Fruit fly (Drosophila melanogaster): ENCODE measurements around the gene Fie.

Gene Fie

DNA sequence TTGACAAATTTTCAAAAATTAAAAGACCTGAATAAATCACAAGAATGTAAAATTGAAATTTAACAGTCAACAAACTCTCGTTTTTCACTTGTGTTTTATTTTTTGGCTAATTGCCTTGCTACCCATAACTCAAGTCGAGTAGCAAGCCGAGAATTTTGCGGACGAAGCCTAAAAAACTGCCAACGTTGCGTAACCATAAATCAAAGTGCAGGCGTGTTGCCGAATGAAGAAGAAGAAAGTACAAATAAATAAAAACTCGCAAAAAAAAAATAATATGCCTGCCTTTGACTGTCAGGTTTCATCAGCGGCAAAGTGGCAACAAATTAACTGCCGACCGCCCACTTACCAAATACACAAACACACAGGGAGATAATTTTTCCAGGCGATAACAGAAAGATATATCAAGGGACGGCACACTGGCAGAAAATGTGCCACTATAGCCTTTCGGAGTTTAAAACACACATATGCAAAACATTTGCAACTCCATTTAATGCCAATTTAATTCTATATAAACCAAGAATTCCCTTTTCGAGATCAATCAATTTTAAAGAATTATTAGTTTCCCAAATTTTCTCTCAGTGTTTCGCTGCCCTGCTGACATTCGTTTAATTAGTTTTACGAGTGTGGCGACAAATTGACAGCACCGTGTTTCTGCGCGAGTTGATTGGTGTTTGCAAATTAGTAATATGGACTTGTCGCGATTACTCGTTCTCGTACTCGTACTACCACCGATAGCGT is 36.0 kb downstream of the Fie start (continued):
- TF ChIP-seq CG32264 (GFP tag; optimal IDR thresholded peaks at IDR 0.05) = peak; percentile 75
- no peak for TF ChIP-seq dl (GFP tag; optimal IDR thresholded peaks at IDR 0.05; ENCODE audit: insufficient read depth in 1 of 2, partially characterized antibody in 2 of 2)
- no peak for TF ChIP-seq N (GFP tag; optimal IDR thresholded peaks at IDR 0.05)
- peak; percentile 84 for TF ChIP-seq Jra (GFP tag; optimal IDR thresholded peaks at IDR 0.05)
- TF ChIP-seq Hnf4 (GFP tag; optimal IDR thresholded peaks at IDR 0.05) = peak; percentile 92
- TF ChIP-seq Mio (GFP tag; optimal IDR thresholded peaks at IDR 0.05) = peak; percentile 71

DNA sequence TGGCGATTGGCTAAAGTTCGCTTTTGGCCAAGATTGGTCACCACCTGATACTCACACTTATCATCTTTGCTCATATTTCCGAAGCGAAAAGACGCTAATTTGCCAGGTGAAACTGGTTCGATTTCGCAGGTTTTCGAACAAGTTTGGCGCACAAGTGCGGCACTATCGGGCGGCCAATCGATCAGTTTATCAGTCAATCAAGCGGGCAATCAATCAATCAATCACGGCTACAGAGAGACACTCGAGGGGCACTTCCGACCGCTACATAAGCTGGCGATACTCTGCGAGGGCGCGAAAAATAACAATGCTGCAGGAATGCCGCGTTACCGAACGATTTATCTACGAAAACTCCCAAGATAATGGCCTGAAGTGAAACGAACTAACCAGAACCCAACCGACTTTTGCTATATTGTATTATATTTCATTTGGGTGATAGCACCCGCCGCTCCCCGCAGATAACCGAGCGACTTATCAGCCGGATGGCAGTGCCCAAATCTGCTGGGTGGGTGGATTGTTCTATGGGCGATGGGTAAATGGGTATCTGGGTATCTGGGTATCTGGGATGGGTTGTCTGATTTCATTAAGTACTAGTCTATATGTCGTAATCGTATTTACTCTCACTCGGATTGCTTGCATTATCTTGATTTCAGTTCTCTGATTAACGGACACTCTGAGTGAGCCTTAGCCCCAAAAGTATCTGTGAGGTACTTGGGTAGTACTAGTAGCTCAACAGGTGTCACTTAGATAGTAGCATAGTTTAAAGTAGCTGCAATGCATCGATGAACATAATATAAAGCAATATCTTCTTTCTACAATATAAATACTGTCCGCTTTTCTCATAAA is 36.8 kb downstream of the Fie start:
- TF ChIP-seq sv (GFP tag; optimal IDR thresholded peaks at IDR 0.05) (no peak), Mio (GFP tag; optimal IDR thresholded peaks at IDR 0.05) (no peak), Hnf4 (GFP tag; optimal IDR thresholded peaks at IDR 0.05) (no peak), Dif (GFP tag; optimal IDR thresholded peaks at IDR 0.05; ENCODE audit: partially characterized antibody) (peak; percentile 5), GATAd (GFP tag; optimal IDR thresholded peaks at IDR 0.05) (no peak), tai (GFP tag; optimal IDR thresholded peaks at IDR 0.05) (no peak), h (GFP tag; optimal IDR thresholded peaks at IDR 0.05) (peak; percentile 38), Vsx2 (GFP tag; optimal IDR thresholded peaks at IDR 0.05; ENCODE audit: partially characterized antibody) (no peak), CG32264 (GFP tag; optimal IDR thresholded peaks at IDR 0.05) (no peak), woc (GFP tag; optimal IDR thresholded peaks at IDR 0.05) (no peak), Dfd (GFP tag; optimal IDR thresholded peaks at IDR 0.05) (no peak), ey (GFP tag; optimal IDR thresholded peaks at IDR 0.05) (no peak), dmrt93B (GFP tag; optimal IDR thresholded peaks at IDR 0.05) (no peak), dl (GFP tag; optimal IDR thresholded peaks at IDR 0.05; ENCODE audit: insufficient read depth in 1 of 2, partially characterized antibody in 2 of 2) (no peak), Rel (GFP tag; optimal IDR thresholded peaks at IDR 0.05) (no peak), Rel (tag; optimal IDR thresholded peaks at IDR 0.05) (peak; percentile 44), Hr78 (GFP tag; optimal IDR thresholded peaks at IDR 0.05) (no peak), br (GFP tag; optimal IDR thresholded peaks at IDR 0.05) (no peak), OdsH (GFP tag; optimal IDR thresholded peaks at IDR 0.05) (no peak), dsf (GFP tag; optimal IDR thresholded peaks at IDR 0.05; ENCODE audit: borderline replicate concordance) (no peak), Hr83 (GFP tag; optimal IDR thresholded peaks at IDR 0.05; ENCODE audit: poor library complexity, severe bottlenecking) (no peak), jim (GFP tag; optimal IDR thresholded peaks at IDR 0.05) (no peak)

DNA sequence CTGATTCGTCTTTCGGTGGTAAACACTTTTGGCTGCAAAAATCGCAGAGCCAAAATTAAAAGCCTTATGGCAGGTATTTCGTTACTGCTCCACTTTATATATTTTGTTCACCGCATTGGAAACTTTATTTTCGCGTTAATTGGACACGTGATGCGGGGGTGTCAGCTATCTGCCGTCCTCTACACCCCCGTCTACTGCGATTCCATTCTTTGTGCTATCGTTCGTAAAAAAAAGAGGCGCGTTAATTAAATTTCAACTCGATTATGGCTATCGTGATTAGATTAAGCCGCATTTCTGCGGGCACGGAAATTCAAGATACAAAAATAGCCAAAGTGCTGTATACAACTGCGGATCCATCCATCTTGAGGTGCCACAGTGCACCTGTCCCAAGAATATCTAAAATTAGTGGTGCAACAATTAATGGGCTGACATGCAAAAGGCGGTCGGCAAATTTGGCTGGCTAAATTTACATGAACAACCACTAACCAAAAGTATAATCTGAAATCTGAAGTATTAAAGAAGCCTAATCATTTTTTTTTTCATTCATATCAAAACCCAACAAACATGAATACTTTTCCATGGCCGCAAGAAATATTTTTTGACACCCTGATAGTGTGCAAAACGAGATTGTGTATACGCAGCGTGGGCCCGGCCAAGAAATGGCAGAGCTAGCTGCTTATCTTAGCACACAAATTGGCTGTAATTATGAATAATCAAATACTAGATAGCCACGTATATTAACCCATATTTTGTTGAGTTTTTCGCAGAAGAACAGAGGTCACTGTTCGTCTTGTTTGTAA is 37.8 kb downstream of the Fie start:
- TF ChIP-seq Sp1 (GFP tag; optimal IDR thresholded peaks at IDR 0.05) (no peak), Vsx2 (GFP tag; optimal IDR thresholded peaks at IDR 0.05; ENCODE audit: partially characterized antibody) (peak; percentile 70), CG9705 (GFP tag; optimal IDR thresholded peaks at IDR 0.05) (no peak), Myc (optimal IDR thresholded peaks at IDR 0.05) (no peak), Hnf4 (GFP tag; optimal IDR thresholded peaks at IDR 0.05) (no peak), lola (GFP tag; optimal IDR thresholded peaks at IDR 0.05) (no peak), Mio (GFP tag; optimal IDR thresholded peaks at IDR 0.05) (no peak), Rel (GFP tag; optimal IDR thresholded peaks at IDR 0.05) (no peak), Rel (tag; optimal IDR thresholded peaks at IDR 0.05) (peak; percentile 23), h (GFP tag; optimal IDR thresholded peaks at IDR 0.05) (peak; percentile 27), CrebA (GFP tag; optimal IDR thresholded peaks at IDR 0.05; ENCODE audit: borderline replicate concordance) (no peak), dmrt93B (GFP tag; optimal IDR thresholded peaks at IDR 0.05) (no peak), psq (GFP tag; optimal IDR thresholded peaks at IDR 0.05) (peak; percentile 9), tai (GFP tag; optimal IDR thresholded peaks at IDR 0.05) (no peak), woc (GFP tag; optimal IDR thresholded peaks at IDR 0.05) (no peak), Abd-B (GFP tag; optimal IDR thresholded peaks at IDR 0.05) (no peak), dsf (GFP tag; optimal IDR thresholded peaks at IDR 0.05; ENCODE audit: borderline replicate concordance) (no peak), rgr (GFP tag; optimal IDR thresholded peaks at IDR 0.05) (peak; percentile 20), brk (GFP tag; optimal IDR thresholded peaks at IDR 0.05) (no peak), Dfd (GFP tag; optimal IDR thresholded peaks at IDR 0.05) (no peak), sv (GFP tag; optimal IDR thresholded peaks at IDR 0.05) (no peak)
